Worm (Caenorhabditis elegans) whole organism, L4/young adult: ENCODE measurements around the gene best-1.

Experiments
- W03F9.2 ChIP-seq: fragments of 150-350 bp; optimal IDR thresholded peaks from 2 replicates; lab custom pipeline; 2014; ENCODE audit warnings: missing biosample characterization, missing genetic modification characterization
- dao-5 ChIP-seq: sonication (generic microtip); optimal IDR thresholded peaks from 2 replicates; lab custom pipeline; 2016; ENCODE audit warnings: missing genotype, missing genetic modification characterization, moderate library complexity, missing compliant biosample characterization
- him-1 ChIP-seq: sonication (generic microtip); optimal IDR thresholded peaks from 2 replicates; lab custom pipeline; 2016; ENCODE audit warnings: missing genotype, missing genetic modification reagents, missing genetic modification characterization, missing compliant biosample characterization

Gene best-1

ce11 chrIV:13079119-13079518 lies 30.5 kb downstream of the best-1 start, which contains the start of gene C39E9.8:
TSS of gene C39E9.8 (plus strand) at chrIV:13079446.
- TF ChIP-seq him-1 (tag; lab: Kevin White, UChicago) (no peak), dao-5 (no peak), W03F9.2 (tag; lab: Kevin White, UChicago) (no peak)

- TF ChIP-seq him-1 (tag; lab: Kevin White, UChicago), result no peak
- no peak for TF ChIP-seq dao-5
- TF ChIP-seq W03F9.2 (tag; lab: Kevin White, UChicago), result no peak
Observed at ce11 chrIV:13078342-13078741, 31.2 kb downstream of the best-1 start.

DNA sequence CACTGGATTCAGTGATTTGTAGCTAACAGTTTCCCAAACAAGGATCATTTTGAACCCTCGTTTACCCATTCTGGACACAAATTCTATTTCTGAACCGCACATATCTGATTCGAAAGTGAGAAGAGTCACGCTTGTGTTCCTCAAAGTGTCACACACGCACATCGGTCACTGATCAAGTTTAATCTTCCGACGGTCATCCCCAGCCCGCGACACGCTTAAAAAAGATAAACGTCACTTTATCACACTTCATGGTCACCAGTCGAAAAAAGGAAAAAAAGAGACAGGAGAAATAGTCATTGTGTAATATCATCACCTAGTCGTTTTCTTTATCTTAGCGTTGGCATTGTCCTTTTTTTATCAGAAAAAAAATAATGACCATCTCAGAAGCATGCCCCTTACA lies 31.9 kb downstream of the best-1 start:
- no peak for TF ChIP-seq him-1 (tag; lab: Kevin White, UChicago)
- no peak for TF ChIP-seq W03F9.2 (tag; lab: Kevin White, UChicago)
- no peak for TF ChIP-seq dao-5

DNA sequence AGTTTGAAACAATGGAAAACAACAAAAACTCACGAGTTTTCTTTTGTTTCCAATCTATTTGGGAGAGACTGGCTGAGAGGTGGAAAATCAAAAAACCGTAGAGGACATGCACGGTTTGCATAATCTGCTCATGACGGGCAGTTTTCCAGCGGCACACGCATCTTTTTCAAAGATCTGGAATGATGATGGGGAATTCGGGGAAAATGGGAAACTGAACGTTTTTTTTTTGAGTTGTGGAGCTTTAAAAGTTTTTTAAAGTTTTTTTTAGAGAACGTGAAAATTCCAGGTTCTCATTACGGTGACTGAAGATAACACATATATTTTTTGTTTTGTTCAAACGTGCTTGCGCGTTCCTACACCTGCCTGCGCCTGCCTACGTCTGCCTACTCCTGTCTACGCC lies 33.0 kb downstream of the best-1 start, which contains the start of gene C39E9.7:
Gene C39E9.7, minus strand, starts transcription at position 101 of the 400 bp plus-strand sequence.
- TF ChIP-seq W03F9.2 (tag; lab: Kevin White, UChicago) (no peak), dao-5 (no peak), him-1 (tag; lab: Kevin White, UChicago) (no peak)

ce11 chrIV:13075625-13076252 lies 33.8 kb downstream of the best-1 start:
- TF ChIP-seq W03F9.2 (tag; lab: Kevin White, UChicago), result no peak
- no peak for TF ChIP-seq him-1 (tag; lab: Kevin White, UChicago)
- TF ChIP-seq dao-5, result no peak

DNA sequence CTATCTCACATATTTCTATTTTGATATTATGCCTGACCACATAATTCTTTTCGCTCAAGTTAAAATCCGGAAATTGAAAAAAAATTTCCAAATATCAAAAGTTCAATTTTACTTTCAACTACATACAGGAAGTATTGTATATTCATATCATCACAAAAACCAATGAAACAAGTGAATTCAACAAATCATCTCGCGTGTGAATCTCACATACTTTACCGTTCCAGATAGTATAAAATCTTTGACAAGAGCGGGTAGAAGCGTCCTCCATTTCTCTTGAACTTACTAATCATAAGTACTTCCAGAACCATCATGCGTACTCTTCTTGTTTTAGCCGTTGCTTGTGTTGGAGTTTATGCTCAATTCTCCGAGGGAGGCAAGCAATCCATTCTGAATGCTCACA lies 38.1 kb downstream of the best-1 start, which contains the start of gene scl-8:
Gene scl-8, plus strand, starts transcription at position 301 of the 400 bp plus-strand sequence.
- TF ChIP-seq W03F9.2 (tag; lab: Kevin White, UChicago) (no peak), dao-5 (no peak), him-1 (tag; lab: Kevin White, UChicago) (no peak)

DNA sequence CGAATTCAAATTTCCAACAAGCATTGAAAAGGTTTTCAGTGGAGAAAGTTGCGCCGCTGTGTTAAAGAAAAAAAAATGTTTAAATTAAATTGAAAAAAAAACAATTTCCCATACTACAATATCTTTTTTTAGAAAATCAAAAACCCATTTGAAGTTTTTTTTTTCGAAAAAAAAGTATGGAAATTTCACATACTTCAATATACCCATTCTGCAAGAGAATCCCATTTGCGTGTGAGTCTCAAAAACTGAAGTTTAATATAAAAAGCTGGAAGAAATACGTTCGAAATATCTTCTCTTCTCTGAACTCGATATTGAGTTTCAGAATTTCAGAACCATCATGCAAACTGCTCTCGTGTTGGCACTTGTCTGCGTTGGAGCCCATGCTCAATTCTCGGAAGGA lies 39.4 kb downstream of the best-1 start, which contains the start of gene scl-7:
Gene scl-7, plus strand, starts transcription at position 301 of the 400 bp plus-strand sequence.
- TF ChIP-seq W03F9.2 (tag; lab: Kevin White, UChicago) (no peak), dao-5 (no peak), him-1 (tag; lab: Kevin White, UChicago) (no peak)

DNA sequence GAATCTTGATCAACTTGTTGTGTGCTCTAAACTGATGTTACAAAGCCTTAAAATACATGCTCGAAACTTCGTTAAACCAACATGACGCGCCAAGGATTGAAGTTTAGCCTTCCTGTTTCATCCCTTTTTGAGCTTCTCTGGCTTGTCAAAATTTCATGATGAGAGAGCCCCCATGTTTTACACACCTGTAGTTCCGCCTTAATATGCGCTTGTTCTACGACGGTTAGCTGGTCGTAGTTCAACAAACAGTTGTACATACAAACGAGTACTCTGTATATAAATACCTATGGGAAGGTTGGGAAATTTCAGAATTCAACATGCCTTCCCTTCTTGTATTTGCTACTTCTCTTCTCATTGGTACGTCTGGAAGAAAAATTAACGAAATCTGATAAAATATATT lies 41.1 kb downstream of the best-1 start, which contains the start of gene scl-6:
Gene scl-6, plus strand, starts transcription at position 301 of the 400 bp plus-strand sequence.
- TF ChIP-seq him-1 (tag; lab: Kevin White, UChicago) (no peak), W03F9.2 (tag; lab: Kevin White, UChicago) (no peak), dao-5 (no peak)

- TF ChIP-seq him-1 (tag; lab: Kevin White, UChicago) (no peak), dao-5 (no peak), W03F9.2 (tag; lab: Kevin White, UChicago) (no peak)
Observed at ce11 chrIV:13067200-13067599, 42.4 kb downstream of the best-1 start, which contains the start of gene col-131. TSS of gene col-131 (minus strand) at chrIV:13067300.

DNA sequence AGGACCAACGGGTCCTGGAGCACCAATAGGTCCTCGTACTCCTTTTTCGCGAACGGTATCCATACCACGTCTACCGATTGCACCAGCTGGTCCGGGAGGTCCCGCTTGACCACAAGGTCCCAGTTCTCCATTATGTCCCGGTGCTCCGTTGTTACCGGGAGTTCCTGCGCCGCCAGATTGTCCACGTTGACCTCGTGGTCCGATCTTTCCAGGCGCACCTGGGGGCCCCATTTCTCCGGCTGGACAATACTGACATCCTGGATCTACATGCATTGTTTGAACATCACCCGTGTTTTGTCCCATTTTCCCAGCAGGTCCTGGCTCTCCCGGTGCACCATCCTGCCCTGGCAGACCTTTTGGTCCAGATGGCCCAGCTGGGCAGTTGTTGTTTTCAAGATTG lies 43.5 kb downstream of the best-1 start:
- no peak for TF ChIP-seq him-1 (tag; lab: Kevin White, UChicago)
- no peak for TF ChIP-seq W03F9.2 (tag; lab: Kevin White, UChicago)
- TF ChIP-seq dao-5, result no peak

- no peak for TF ChIP-seq dao-5
- TF ChIP-seq him-1 (tag; lab: Kevin White, UChicago), result no peak
- no peak for TF ChIP-seq W03F9.2 (tag; lab: Kevin White, UChicago)
Observed at ce11 chrIV:13063714-13064113, 45.9 kb downstream of the best-1 start, which contains the start of gene scl-5. TSS of gene scl-5 (plus strand) at chrIV:13064014.

ce11 chrIV:13059284-13059683 lies 50.3 kb downstream of the best-1 start, which contains the start of gene scl-3:
TSS of gene scl-3 (plus strand) at chrIV:13059584.
- TF ChIP-seq W03F9.2 (tag; lab: Kevin White, UChicago) (no peak), dao-5 (no peak), him-1 (tag; lab: Kevin White, UChicago) (no peak)
